Worm (Caenorhabditis elegans): ENCODE measurements around the gene Y32F6A.5.
A peak's percentile ranks its signal among the peaks of the same experiment; 100 is the strongest.

Y32F6A.5 gene

DNA sequence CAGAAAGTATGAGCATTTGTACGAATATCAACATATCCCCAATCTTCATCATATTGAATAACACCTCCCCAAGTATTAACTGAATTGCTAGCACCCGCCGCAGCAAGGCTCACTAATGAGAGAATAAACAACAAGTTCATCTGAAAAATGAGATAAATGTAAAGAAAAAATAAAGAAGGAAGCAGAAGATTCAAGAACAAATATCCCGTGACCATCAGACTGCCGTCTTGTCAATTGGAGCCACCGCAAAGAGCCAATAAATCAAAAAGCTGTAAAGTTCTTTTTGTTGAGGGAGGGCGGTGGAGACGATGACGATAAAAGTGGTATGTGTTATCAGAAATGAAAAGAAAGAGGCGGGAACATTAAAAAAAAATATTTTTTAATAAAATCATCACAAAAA, at the start of gene Y32F6A.5:
TSS of gene Y32F6A.5 (minus strand) at position 140 of the 400 bp plus-strand sequence.
- TF ChIP-seq sma-9 (GFP tag; optimal IDR thresholded peaks at IDR 0.05) (peak; percentile 11), sma-9 (tag; optimal IDR thresholded peaks at IDR 0.05) (no peak), C34F6.9 (tag; optimal IDR thresholded peaks at IDR 0.05) (peak; percentile 26), peb-1 (tag; optimal IDR thresholded peaks at IDR 0.05) (no peak)

DNA sequence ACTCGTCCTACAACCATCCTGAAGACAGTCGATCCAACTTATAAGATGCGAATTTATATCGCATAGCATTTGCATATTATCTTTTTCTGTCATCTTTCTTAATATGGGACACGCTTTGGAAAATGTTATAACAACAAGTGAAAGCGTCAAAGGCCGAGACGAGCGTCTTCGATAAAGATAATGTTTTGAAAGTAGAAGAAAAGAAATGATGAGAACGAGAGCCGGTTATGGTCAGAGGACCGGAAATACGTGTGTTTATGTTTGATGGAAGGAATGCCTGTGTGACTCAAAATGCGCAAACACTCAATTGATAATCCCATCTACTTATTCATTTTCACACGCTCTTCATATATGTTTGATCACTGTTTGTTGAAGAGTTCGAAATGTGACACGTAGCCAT, 49.6 kb upstream of the Y32F6A.5 start, which contains the start of gene C35A5.11:
TSS of gene C35A5.11 (minus strand) at position 101 of the 400 bp plus-strand sequence.
- TF ChIP-seq ztf-4 (tag; optimal IDR thresholded peaks at IDR 0.05) (no peak), lin-11 (tag; optimal IDR thresholded peaks at IDR 0.05) (no peak), mdl-1 (tag; optimal IDR thresholded peaks at IDR 0.05) (no peak), sma-3 (GFP tag; optimal IDR thresholded peaks at IDR 0.05) (no peak)

DNA sequence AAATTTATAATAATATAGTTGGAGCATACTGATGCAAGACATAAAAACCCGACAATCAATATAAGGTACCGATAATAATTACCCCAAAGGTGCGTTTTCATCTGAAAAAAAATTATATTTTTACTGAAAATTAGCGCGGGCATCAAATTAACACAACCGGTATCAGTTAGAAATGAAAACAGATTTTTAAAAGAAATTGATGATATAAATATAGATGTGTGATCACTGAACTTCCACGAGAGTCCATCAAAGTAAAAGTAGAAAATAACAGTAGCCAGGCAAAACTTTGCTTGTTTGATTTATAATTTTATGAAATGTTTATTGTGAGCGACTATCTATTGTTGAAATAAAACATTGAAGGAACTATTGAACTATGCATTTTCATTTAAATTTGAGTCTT, 47.9 kb upstream of the Y32F6A.5 start, which contains the start of gene C35A5.3:
TSS of gene C35A5.3 (minus strand) at position 101 of the 400 bp plus-strand sequence.
- TF ChIP-seq fos-1 (tag; optimal IDR thresholded peaks at IDR 0.05) (no peak), aly-2 (tag; optimal IDR thresholded peaks at IDR 0.05) (no peak), nhr-129 (tag; optimal IDR thresholded peaks at IDR 0.05) (no peak), elt-1 (tag; optimal IDR thresholded peaks at IDR 0.05) (no peak), peb-1 (tag; optimal IDR thresholded peaks at IDR 0.05) (no peak), unc-39 (tag; optimal IDR thresholded peaks at IDR 0.05) (no peak), skn-1 (tag; optimal IDR thresholded peaks at IDR 0.05) (no peak), ztf-4 (tag; optimal IDR thresholded peaks at IDR 0.05) (no peak), ztf-11 (tag; optimal IDR thresholded peaks at IDR 0.05) (no peak), gmeb-1 (tag; optimal IDR thresholded peaks at IDR 0.05) (no peak), lin-13 (GFP tag; optimal IDR thresholded peaks at IDR 0.05) (no peak), nhr-21 (tag; optimal IDR thresholded peaks at IDR 0.05) (no peak), F13H6.1 (tag; optimal IDR thresholded peaks at IDR 0.05) (no peak), sma-3 (GFP tag; optimal IDR thresholded peaks at IDR 0.05) (no peak), Y55F3AM.14 (GFP tag; optimal IDR thresholded peaks at IDR 0.05) (no peak), elt-3 (tag; optimal IDR thresholded peaks at IDR 0.05) (no peak), egl-27 (tag; optimal IDR thresholded peaks at IDR 0.05) (no peak), ZK546.5 (tag; optimal IDR thresholded peaks at IDR 0.05) (no peak), sem-4 (tag; optimal IDR thresholded peaks at IDR 0.05) (no peak)

DNA sequence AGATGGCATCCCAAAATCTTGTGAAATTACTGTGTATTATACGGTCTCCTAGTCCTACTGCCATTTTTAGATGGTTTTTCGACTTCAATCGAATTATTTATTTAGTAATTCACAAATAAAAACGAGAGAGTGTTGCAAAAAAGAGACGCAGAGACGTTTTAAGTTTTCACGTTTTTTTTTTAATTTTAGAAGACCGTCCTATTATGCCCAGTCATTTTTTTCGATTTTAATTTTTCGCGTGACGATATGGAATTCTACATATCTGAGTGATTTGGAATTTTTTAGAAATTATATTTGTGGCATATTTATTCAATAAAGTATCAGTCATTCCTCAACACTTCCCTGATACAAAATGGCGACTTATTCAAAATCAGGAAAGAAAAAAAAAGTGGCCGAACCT, 43.3 kb upstream of the Y32F6A.5 start, which contains the start of gene C35A5.4:
TSS of gene C35A5.4 (plus strand) at position 301 of the 400 bp plus-strand sequence.
- no peak for TF ChIP-seq crh-2 (tag; optimal IDR thresholded peaks at IDR 0.05)
- no peak for TF ChIP-seq gmeb-1 (tag; optimal IDR thresholded peaks at IDR 0.05)
- TF ChIP-seq lsy-2 (tag; optimal IDR thresholded peaks at IDR 0.05): no peak
- no peak for TF ChIP-seq mab-5 (tag; optimal IDR thresholded peaks at IDR 0.05)
- TF ChIP-seq zag-1 (tag; optimal IDR thresholded peaks at IDR 0.05): no peak
- no peak for TF ChIP-seq ztf-11 (tag; optimal IDR thresholded peaks at IDR 0.05)
- TF ChIP-seq dmd-4 (tag; optimal IDR thresholded peaks at IDR 0.05): no peak
- TF ChIP-seq unc-55 (GFP tag; optimal IDR thresholded peaks at IDR 0.05): no peak
- TF ChIP-seq ZK546.5 (tag; optimal IDR thresholded peaks at IDR 0.05): no peak
- no peak for TF ChIP-seq Y55F3AM.14 (GFP tag; optimal IDR thresholded peaks at IDR 0.05)
- no peak for TF ChIP-seq mdl-1 (tag; optimal IDR thresholded peaks at IDR 0.05)
- no peak for TF ChIP-seq nhr-129 (tag; optimal IDR thresholded peaks at IDR 0.05)
- no peak for TF ChIP-seq ztf-4 (tag; optimal IDR thresholded peaks at IDR 0.05)
- no peak for TF ChIP-seq elt-1 (tag; optimal IDR thresholded peaks at IDR 0.05)
- no peak for TF ChIP-seq nhr-10 (tag; optimal IDR thresholded peaks at IDR 0.05)
- no peak for TF ChIP-seq alr-1 (tag; optimal IDR thresholded peaks at IDR 0.05)
- no peak for TF ChIP-seq unc-62 (GFP tag; optimal IDR thresholded peaks at IDR 0.05)
- no peak for TF ChIP-seq sma-9 (GFP tag; optimal IDR thresholded peaks at IDR 0.05)
- no peak for TF ChIP-seq sma-9 (tag; optimal IDR thresholded peaks at IDR 0.05)
- no peak for TF ChIP-seq nhr-12 (tag; optimal IDR thresholded peaks at IDR 0.05)

DNA sequence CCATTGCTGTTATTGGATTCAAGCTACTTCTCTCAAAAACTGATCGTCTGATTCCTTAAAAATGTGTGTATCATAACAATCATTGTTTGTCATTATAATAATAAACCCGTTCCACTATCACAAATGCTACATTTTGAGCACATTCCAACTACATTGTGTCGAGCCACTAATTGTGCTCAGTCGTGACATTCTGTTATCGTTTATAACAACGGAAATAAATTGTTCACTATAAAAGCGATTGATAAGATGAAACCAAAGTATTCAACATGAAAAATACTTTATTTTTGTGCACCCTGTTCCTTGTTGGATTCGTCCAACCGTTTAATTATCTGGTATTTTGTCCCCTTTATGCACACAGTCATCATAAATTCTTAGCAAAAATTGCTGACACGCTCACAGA, 39.7 kb upstream of the Y32F6A.5 start, which contains the start of gene ugt-33:
TSS of gene ugt-33 (plus strand) at position 260 of the 400 bp plus-strand sequence.
- TF ChIP-seq mdl-1 (tag; optimal IDR thresholded peaks at IDR 0.05) (no peak), nhr-11 (tag; optimal IDR thresholded peaks at IDR 0.05) (no peak), fos-1 (tag; optimal IDR thresholded peaks at IDR 0.05) (peak; percentile 64), gmeb-1 (tag; optimal IDR thresholded peaks at IDR 0.05) (peak; percentile 23), sma-9 (GFP tag; optimal IDR thresholded peaks at IDR 0.05) (peak; percentile 26), sma-9 (tag; optimal IDR thresholded peaks at IDR 0.05) (no peak)
